5 worm cellular contexts compared by ENCODE assay signal in the genomic region with DNA sequence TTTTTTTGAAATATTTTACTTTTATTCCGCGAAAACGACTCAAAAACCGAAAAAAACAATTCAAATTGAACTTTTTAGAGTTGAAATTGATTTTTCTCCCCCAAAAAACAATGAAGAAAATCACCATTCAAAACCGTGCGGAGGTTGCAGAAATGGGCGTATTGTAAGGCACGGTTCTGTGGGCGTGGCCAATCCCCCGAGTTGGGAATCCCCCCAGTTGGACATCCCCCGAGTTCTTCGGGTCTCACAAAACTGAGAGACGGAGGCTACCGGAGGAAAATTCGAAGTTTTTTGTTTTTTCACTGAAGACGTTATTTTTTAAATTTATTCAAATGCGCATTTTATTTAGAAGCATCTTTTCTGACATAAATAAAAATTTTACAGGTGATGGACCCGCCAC.
A peak's percentile ranks its signal among the peaks of the same experiment; 100 is the strongest.
TF ChIP-seq lines count a peak whose summit lies in the region.
"Not testable (repeated sequence)": the region's sequence is repeated elsewhere in the genome, so short reads cannot be mapped to it uniquely, and the experiment has no call there.

A gene (plus strand): TSS at position 383 of the 400 bp plus-strand sequence.

TF ChIP-seq in whole organism, L1 larva, 84 proteins besides CTCF, POLR2A, EP300 and RAD21:
- TF ChIP-seq dsc-1 (tag; optimal IDR thresholded peaks at IDR 0.05; lab: Kevin White, UChicago) (peak; percentile 0), F16B12.6 (tag; optimal IDR thresholded peaks at IDR 0.05; lab: Kevin White, UChicago) (peak; percentile 36), isw-1 (GFP tag; IDR thresholded peaks at IDR 0.05; lab: Robert Waterston, UW) (peak; percentile 72), lsy-2 (tag; optimal IDR thresholded peaks at IDR 0.05; lab: Kevin White, UChicago) (peak; percentile 31 to 83), nhr-47 (tag; optimal IDR thresholded peaks at IDR 0.05; lab: Kevin White, UChicago) (peak; percentile 45), nhr-71 (tag; optimal IDR thresholded peaks at IDR 0.05; lab: Kevin White, UChicago) (peak; percentile 50), nhr-19 (GFP tag; conservative IDR thresholded peaks at IDR 0.05; lab: Robert Waterston, UW) (peak; percentile 72), rnt-1 (tag; optimal IDR thresholded peaks at IDR 0.05; lab: Kevin White, UChicago) (peak; percentile 35), efl-1 (optimal IDR thresholded peaks at IDR 0.05; lab: Kevin White, UChicago) (peak; percentile 28 to 35), efl-1 (GFP tag; optimal IDR thresholded peaks at IDR 0.05 in 1 of 2; lab: Kevin White, UChicago) (peak; percentile 16 to 88), nhr-85 (tag; lab: Kevin White, UChicago) (peak; percentile 44), dpl-1 (GFP tag; optimal IDR thresholded peaks at IDR 0.05; lab: Kevin White, UChicago) (peak in 1 of 3 experiments; percentile 30), ceh-88 (GFP tag; IDR thresholded peaks at IDR 0.05; lab: Robert Waterston, UW) (peak; percentile 41; the same call in 1 of the 2 replicates), lin-35 (GFP tag; optimal IDR thresholded peaks at IDR 0.05; lab: Kevin White, UChicago) (peak in 1 of 2 experiments; percentile 37)
TF ChIP-seq in whole organism, L1 larva: peak in this region for 13; not testable (repeated sequence) for 71.

TF ChIP-seq in whole organism, L3 larva, 47 proteins besides CTCF, POLR2A, EP300 and RAD21:
- TF ChIP-seq nfya-1 (tag; optimal IDR thresholded peaks at IDR 0.05; lab: Kevin White, UChicago; ENCODE audit: insufficient read depth) (peak; percentile 58), elt-2 (tag; optimal IDR thresholded peaks at IDR 0.05; lab: Kevin White, UChicago) (peak; percentile 26), hmg-11 (tag; optimal IDR thresholded peaks at IDR 0.05; lab: Kevin White, UChicago) (peak; percentile 13)
TF ChIP-seq in whole organism, L3 larva: peak in this region for 3; not testable (repeated sequence) for 44.

TF ChIP-seq in whole organism, early embryonic, 17 proteins besides CTCF, POLR2A, EP300 and RAD21:
- TF ChIP-seq pes-1 (GFP tag; IDR thresholded peaks at IDR 0.05; lab: Robert Waterston, UW) (peak; percentile 79), sea-1 (GFP tag; conservative IDR thresholded peaks at IDR 0.05; lab: Robert Waterston, UW) (peak; percentile 78), tbx-37 (GFP tag; conservative IDR thresholded peaks at IDR 0.05; lab: Robert Waterston, UW) (peak; percentile 72), scrt-1 (GFP tag; IDR thresholded peaks at IDR 0.05; lab: Robert Waterston, UW) (0 out of 2 replicates have a peak, but pooled peaks have one; percentile 37)

TF ChIP-seq in whole organism, midembryonic, 9 proteins besides CTCF, POLR2A, EP300 and RAD21:
- TF ChIP-seq flt-1 (GFP tag; IDR thresholded peaks at IDR 0.05; lab: Robert Waterston, UW) (peak; percentile 83), T22C8.4 (GFP tag; IDR thresholded peaks at IDR 0.05; lab: Robert Waterston, UW) (peak; percentile 65), tab-1 (GFP tag; IDR thresholded peaks at IDR 0.05; lab: Robert Waterston, UW) (0 out of 2 replicates have a peak, but pooled peaks have one; percentile 26), ztf-23 (GFP tag; IDR thresholded peaks at IDR 0.05; lab: Robert Waterston, UW) (peak; percentile 84), klf-2 (GFP tag; conservative IDR thresholded peaks at IDR 0.05; lab: Robert Waterston, UW) (peak; percentile 80)

TF ChIP-seq in whole organism, young adult, 124 proteins besides CTCF, POLR2A, EP300 and RAD21:
- TF ChIP-seq cebp-1 (GFP tag; IDR thresholded peaks at IDR 0.05; lab: Robert Waterston, UW): not testable (repeated sequence)
- TF ChIP-seq cebp-1 (tag; optimal IDR thresholded peaks at IDR 0.05; lab: Kevin White, UChicago) (peak; percentile 5), Y67H2A.10 (GFP tag; conservative IDR thresholded peaks at IDR 0.05; lab: Robert Waterston, UW) (peak; percentile 72; the same call in 1 of the 2 replicates), madf-6 (GFP tag; IDR thresholded peaks at IDR 0.05; lab: Robert Waterston, UW) (peak; percentile 58), D2030.7 (GFP tag; IDR thresholded peaks at IDR 0.05; lab: Robert Waterston, UW) (peak; percentile 74; the same call in 1 of the 2 replicates), bed-2 (GFP tag; IDR thresholded peaks at IDR 0.05; lab: Robert Waterston, UW) (peak; percentile 68; the same call in 1 of the 2 replicates), F33H1.4 (GFP tag; IDR thresholded peaks at IDR 0.05; lab: Robert Waterston, UW) (peak; percentile 37), K11D2.4 (GFP tag; IDR thresholded peaks at IDR 0.05; lab: Robert Waterston, UW) (0 out of 2 replicates have a peak, but pooled peaks have one; percentile 28), attf-3 (GFP tag; conservative IDR thresholded peaks at IDR 0.05; lab: Robert Waterston, UW) (peak; percentile 79), Y95B8A.8 (GFP tag; IDR thresholded peaks at IDR 0.05; lab: Robert Waterston, UW) (0 out of 2 replicates have a peak, but pooled peaks have one; percentile 55), ceh-100 (GFP tag; IDR thresholded peaks at IDR 0.05; lab: Robert Waterston, UW) (peak; percentile 96), let-526 (GFP tag; IDR thresholded peaks at IDR 0.05; lab: Robert Waterston, UW) (0 out of 2 replicates have a peak, but pooled peaks have one; percentile 25), dox-1 (GFP tag; IDR thresholded peaks at IDR 0.05; lab: Robert Waterston, UW) (peak; percentile 88), hmg-1.2 (GFP tag; IDR thresholded peaks at IDR 0.05; lab: Robert Waterston, UW) (peak; percentile 59; the same call in 1 of the 2 replicates), ztf-28 (GFP tag; IDR thresholded peaks at IDR 0.05; lab: Robert Waterston, UW) (peak; percentile 76), pbrm-1 (GFP tag; IDR thresholded peaks at IDR 0.05; lab: Robert Waterston, UW) (peak; percentile 39; the same call in 1 of the 2 replicates), aptf-2 (GFP tag; conservative IDR thresholded peaks at IDR 0.05; lab: Robert Waterston, UW) (peak; percentile 89), mcd-1 (GFP tag; IDR thresholded peaks at IDR 0.05; lab: Robert Waterston, UW) (peak; percentile 73), attf-5 (GFP tag; optimal IDR thresholded peaks at IDR 0.05; lab: Kevin White, UChicago) (peak; percentile 41), C06A6.2 (GFP tag; conservative IDR thresholded peaks at IDR 0.05; lab: Robert Waterston, UW) (peak; percentile 63; the same call in 1 of the 2 replicates), ztf-6 (GFP tag; IDR thresholded peaks at IDR 0.05; lab: Robert Waterston, UW) (0 out of 2 replicates have a peak, but pooled peaks have one; percentile 55), nfyb-1 (GFP tag; IDR thresholded peaks at IDR 0.05; lab: Robert Waterston, UW) (peak; percentile 65; the same call in 1 of the 2 replicates), rcor-1 (GFP tag; IDR thresholded peaks at IDR 0.05; lab: Robert Waterston, UW) (peak; percentile 52), egrh-3 (GFP tag; IDR thresholded peaks at IDR 0.05; lab: Robert Waterston, UW) (peak; percentile 65), lin-26 (GFP tag; IDR thresholded peaks at IDR 0.05; lab: Robert Waterston, UW) (peak; percentile 74; the same call in 1 of the 2 replicates), ztf-25 (GFP tag; IDR thresholded peaks at IDR 0.05; lab: Robert Waterston, UW) (peak; percentile 84)
